Worm (Caenorhabditis elegans): ENCODE measurements around the gene F56D6.23.
"Not testable (repeated sequence)": the region's sequence is repeated elsewhere in the genome, so short reads cannot be mapped to it uniquely, and the experiment has no call there.

ce11 chrIV:3947377-3947956 is 29.2 kb downstream of the F56D6.23 start:
- not testable (repeated sequence) for TF ChIP-seq skn-1 (tag; optimal IDR thresholded peaks at IDR 0.05); daf-12 (tag; optimal IDR thresholded peaks at IDR 0.05); daf-19 (GFP tag; conservative IDR thresholded peaks at IDR 0.05)

Data from whole organism, L4 larva.